Worm (Caenorhabditis elegans): ENCODE results near the gene ard-1.

- TF ChIP-seq ama-1 (optimal IDR thresholded peaks at IDR 0.05) = no peak
- TF ChIP-seq mdl-1 (tag; optimal IDR thresholded peaks at IDR 0.05) = no peak
- TF ChIP-seq snpc-4 (tag; optimal IDR thresholded peaks at IDR 0.05) = no peak
- no peak for TF ChIP-seq nhr-11 (tag; optimal IDR thresholded peaks at IDR 0.05)
- no peak for TF ChIP-seq sem-4 (tag; optimal IDR thresholded peaks at IDR 0.05)
- TF ChIP-seq Y55F3AM.14 (GFP tag; optimal IDR thresholded peaks at IDR 0.05) = no peak
- TF ChIP-seq lin-13 (GFP tag; optimal IDR thresholded peaks at IDR 0.05) = no peak
- TF ChIP-seq nhr-12 (tag; optimal IDR thresholded peaks at IDR 0.05) = no peak
- no peak for TF ChIP-seq nhr-77 (tag; optimal IDR thresholded peaks at IDR 0.05)
- no peak for TF ChIP-seq blmp-1 (tag; optimal IDR thresholded peaks at IDR 0.05; ENCODE audit: insufficient read depth)
- TF ChIP-seq R02D3.7 (tag; optimal IDR thresholded peaks at IDR 0.05) = no peak
- TF ChIP-seq lsy-2 (tag; optimal IDR thresholded peaks at IDR 0.05) = no peak
Observed at ce11 chrIV:11094052-11094451, 37.0 kb upstream of the ard-1 start.
